Fruit fly (Drosophila melanogaster): ENCODE results near the gene CG9147.

The CG9147 gene

dm6 chr2L:6045972-6046718, 19.7 kb upstream of the CG9147 start, which contains the start of gene Pfas (continued):
- TF ChIP-seq vvl (GFP tag; IDR thresholded peaks at IDR 0.05) (peak; percentile 47; the same call in 1 of the 2 replicates), fd64A (GFP tag; optimal IDR thresholded peaks at IDR 0.05) (no peak), peb (GFP tag; IDR thresholded peaks at IDR 0.05) (no peak), CG7556 (GFP tag; optimal IDR thresholded peaks at IDR 0.05) (peak; percentile 42), CG17802 (tag; optimal IDR thresholded peaks at IDR 0.05) (no peak), Elba2 (GFP tag; optimal IDR thresholded peaks at IDR 0.05) (no peak), CG9437 (GFP tag; optimal IDR thresholded peaks at IDR 0.05) (peak; percentile 8), scrt (GFP tag; optimal IDR thresholded peaks at IDR 0.05) (peak; percentile 47), NfI (GFP tag; optimal IDR thresholded peaks at IDR 0.05) (peak; percentile 63), CG6689 (GFP tag; IDR thresholded peaks at IDR 0.05) (no peak), CG11456 (GFP tag; IDR thresholded peaks at IDR 0.05) (0 out of 3 replicates have a peak, but pooled peaks have one; percentile 34), CG10366 (GFP tag; IDR thresholded peaks at IDR 0.05) (peak; percentile 36; the same call in 1 of the 2 replicates), stc (GFP tag; IDR thresholded peaks at IDR 0.05) (no peak), Dref (GFP tag; IDR thresholded peaks at IDR 0.05) (no peak), zen (tag; optimal IDR thresholded peaks at IDR 0.05) (no peak), CG4707 (GFP tag; optimal IDR thresholded peaks at IDR 0.05) (no peak), CG2889 (GFP tag; IDR thresholded peaks at IDR 0.05) (no peak), ewg (GFP tag; optimal IDR thresholded peaks at IDR 0.05) (peak; percentile 6), ssp (GFP tag; IDR thresholded peaks at IDR 0.05) (no peak), CG32532 (GFP tag; IDR thresholded peaks at IDR 0.05) (peak; percentile 77), Deaf1 (tag; optimal IDR thresholded peaks at IDR 0.05) (peak; percentile 64), ap (GFP tag; IDR thresholded peaks at IDR 0.05) (no peak), Hr78 (GFP tag; optimal IDR thresholded peaks at IDR 0.05) (peak in 1 of 2 experiments; percentile 41), sima (GFP tag; optimal IDR thresholded peaks at IDR 0.05) (peak; percentile 3), CG9609 (GFP tag; optimal IDR thresholded peaks at IDR 0.05) (peak; percentile 48), CG34224 (GFP tag; IDR thresholded peaks at IDR 0.05; ENCODE audit: partially characterized antibody) (no peak), CG7987 (GFP tag; optimal IDR thresholded peaks at IDR 0.05) (peak; percentile 74), Nf-YC (tag; optimal IDR thresholded peaks at IDR 0.05) (peak; percentile 76), nerfin-2 (GFP tag; IDR thresholded peaks at IDR 0.05; ENCODE audit: partially characterized antibody) (no peak), kni (GFP tag; optimal IDR thresholded peaks at IDR 0.05) (peak; percentile 3), CG3995 (GFP tag; optimal IDR thresholded peaks at IDR 0.05) (no peak), CG7372 (GFP tag; IDR thresholded peaks at IDR 0.05) (0 out of 2 replicates have a peak, but pooled peaks have one; percentile 26), pzg (GFP tag; optimal IDR thresholded peaks at IDR 0.05) (peak; percentile 65), ash1 (GFP tag; optimal IDR thresholded peaks at IDR 0.05) (peak; percentile 18), Hmx (GFP tag; optimal IDR thresholded peaks at IDR 0.05) (no peak), slp2 (GFP tag; optimal IDR thresholded peaks at IDR 0.05) (no peak), HHEX (GFP tag; optimal IDR thresholded peaks at IDR 0.05) (peak; percentile 27), BtbVII (GFP tag; optimal IDR thresholded peaks at IDR 0.05) (no peak), al (GFP tag; IDR thresholded peaks at IDR 0.05) (0 out of 2 replicates have a peak, but pooled peaks have one; percentile 31), ato (GFP tag; IDR thresholded peaks at IDR 0.05; ENCODE audit: partially characterized antibody) (no peak), kay (GFP tag; optimal IDR thresholded peaks at IDR 0.05) (peak; percentile 45), tna (GFP tag; IDR thresholded peaks at IDR 0.05; ENCODE audit: partially characterized antibody) (no peak), CG32772 (GFP tag; IDR thresholded peaks at IDR 0.05) (no peak), cato (GFP tag; optimal IDR thresholded peaks at IDR 0.05; ENCODE audit: borderline replicate concordance) (no peak), CG1792 (GFP tag; optimal IDR thresholded peaks at IDR 0.05) (peak; percentile 57), CG10543 (GFP tag; optimal IDR thresholded peaks at IDR 0.05) (peak; percentile 60), CG33213 (GFP tag; optimal IDR thresholded peaks at IDR 0.05) (peak; percentile 37), CG12071 (GFP tag; optimal IDR thresholded peaks at IDR 0.05) (peak; percentile 31), fd3F (GFP tag; optimal IDR thresholded peaks at IDR 0.05) (no peak)

All from whole organism, embryonic.